Worm (Caenorhabditis elegans) whole organism, young adult: ENCODE measurements around the gene nduf-9.

ENCODE experiments used
- C17E4.6 ChIP-seq: fragments of 200-800 bp; sonication (Bioruptor generic); IDR thresholded peaks from 2 replicates; pipeline ENCODE4 v1.3.6; 2022; ENCODE audit warnings: missing genetic modification reagents, missing genetic modification characterization, missing compliant biosample characterization
- F37B4.10 ChIP-seq: fragments of 200-800 bp; sonication (Bioruptor generic); IDR thresholded peaks from 2 replicates; pipeline ENCODE4 v1.3.6; 2022; ENCODE audit warnings: missing genetic modification characterization, missing compliant biosample characterization
- F55B11.4 ChIP-seq: sonication (generic microtip); optimal IDR thresholded peaks from 2 replicates; lab custom pipeline; 2016; ENCODE audit warnings: missing compliant biosample characterization, missing genetic modification characterization, borderline replicate concordance; ENCODE audit not compliant: insufficient read depth
- F57A8.1 ChIP-seq: fragments of 200-800 bp; sonication (Bioruptor generic); optimal IDR thresholded peaks from 2 replicates; lab custom pipeline; 2018; ENCODE audit warnings: mild to moderate bottlenecking, missing genetic modification characterization, moderate library complexity, missing compliant biosample characterization
- K12H6.12 ChIP-seq: fragments of 200-800 bp; sonication (Bioruptor generic); optimal IDR thresholded peaks from 2 replicates; lab custom pipeline; 2018; ENCODE audit warnings: mild to moderate bottlenecking, missing genetic modification characterization, missing compliant biosample characterization
- Y56A3A.18 ChIP-seq: fragments of 200-800 bp; sonication (Bioruptor generic); IDR thresholded peaks from 2 replicates; pipeline ENCODE4 v1.3.6; 2022; ENCODE audit warnings: missing genetic modification reagents, missing genetic modification characterization, missing compliant biosample characterization
- ama-1 ChIP-seq, 3 experiments: fragments of 150-350 bp in 1 of 3; sonication (generic microtip) in 2 of 3; optimal IDR thresholded peaks; 2 replicates each; lab custom pipeline; 2014 to 2018; ENCODE audit warnings: missing biosample characterization in 2 of 3, missing genetic modification characterization in 2 of 3, missing genetic modification reagents in 2 of 3
- aptf-2 ChIP-seq: fragments of 200-800 bp; sonication (Bioruptor generic); conservative IDR thresholded peaks from 2 replicates; pipeline ENCODE4 v1.3.6; 2022; ENCODE audit warnings: missing genetic modification reagents, missing genetic modification characterization, missing compliant biosample characterization
- aptf-3 ChIP-seq: fragments of 200-800 bp; sonication (Bioruptor generic); IDR thresholded peaks from 2 replicates; pipeline ENCODE4 v1.3.6; 2022; ENCODE audit warnings: missing genetic modification characterization, missing compliant biosample characterization
- athp-1 ChIP-seq: sonication (generic microtip); optimal IDR thresholded peaks from 2 replicates; lab custom pipeline; 2017; ENCODE audit warnings: mild to moderate bottlenecking, missing genetic modification characterization, missing compliant biosample characterization
- bed-2 ChIP-seq: fragments of 200-800 bp; sonication (Bioruptor generic); IDR thresholded peaks from 2 replicates; pipeline ENCODE4 v1.3.6; 2022; ENCODE audit warnings: missing genetic modification reagents, missing genetic modification characterization, missing compliant biosample characterization
- cebp-1 ChIP-seq, 2 experiments: fragments of 200-800 bp in 1 of 2; sonication (Bioruptor generic) in 1 of 2; sonication (generic microtip) in 1 of 2; IDR thresholded peaks in 1 of 2; optimal IDR thresholded peaks in 1 of 2; 2 replicates each; pipeline versions ENCODE4 v1.3.6 to Lab custom; 2017 to 2022; ENCODE audit warnings: missing compliant biosample characterization in 2 of 2, missing genetic modification characterization in 2 of 2, mild to moderate bottlenecking in 1 of 2, missing genetic modification reagents in 1 of 2, moderate library complexity in 1 of 2
- ceh-100 ChIP-seq: fragments of 200-800 bp; sonication (Bioruptor generic); IDR thresholded peaks from 2 replicates; pipeline ENCODE4 v1.3.6; 2022; ENCODE audit warnings: missing genetic modification reagents, missing genetic modification characterization, missing compliant biosample characterization
- ceh-27 ChIP-seq: fragments of 200-800 bp; sonication (Bioruptor generic); optimal IDR thresholded peaks from 2 replicates; lab custom pipeline; 2018; ENCODE audit warnings: mild to moderate bottlenecking, missing genetic modification characterization, moderate library complexity, missing compliant biosample characterization
- ceh-58 ChIP-seq: fragments of 200-800 bp; sonication (Bioruptor generic); IDR thresholded peaks from 2 replicates; pipeline ENCODE4 v1.3.6; 2022; ENCODE audit warnings: missing genetic modification characterization, missing compliant biosample characterization
- ceh-91 ChIP-seq: fragments of 200-800 bp; sonication (Bioruptor generic); IDR thresholded peaks from 2 replicates; pipeline ENCODE4 v1.3.6; 2022; ENCODE audit warnings: missing genetic modification reagents, missing genetic modification characterization, missing compliant biosample characterization
- dox-1 ChIP-seq: fragments of 200-800 bp; sonication (Bioruptor generic); IDR thresholded peaks from 2 replicates; pipeline ENCODE4 v1.3.6; 2022; ENCODE audit warnings: missing genetic modification reagents, missing genetic modification characterization, missing compliant biosample characterization
- dpff-1 ChIP-seq: sonication (generic microtip); optimal IDR thresholded peaks from 2 replicates; lab custom pipeline; 2017; ENCODE audit warnings: mild to moderate bottlenecking, missing genetic modification characterization, missing compliant biosample characterization
- egl-18 ChIP-seq: fragments of 200-800 bp; sonication (Bioruptor generic); IDR thresholded peaks from 2 replicates; pipeline ENCODE4 v1.3.6; 2022; ENCODE audit warnings: missing genetic modification reagents, missing genetic modification characterization, missing compliant biosample characterization
- egrh-3 ChIP-seq: fragments of 200-800 bp; sonication (Bioruptor generic); IDR thresholded peaks from 2 replicates; pipeline ENCODE4 v1.3.6; 2022; ENCODE audit warnings: missing genetic modification reagents, missing genetic modification characterization, missing compliant biosample characterization
- gei-17 ChIP-seq: fragments of 200-800 bp; sonication (Bioruptor generic); optimal IDR thresholded peaks from 2 replicates; lab custom pipeline; 2018; ENCODE audit warnings: mild to moderate bottlenecking, missing genetic modification characterization, missing compliant biosample characterization
- him-1 ChIP-seq: sonication (generic microtip); optimal IDR thresholded peaks from 2 replicates; lab custom pipeline; 2016; ENCODE audit warnings: missing genotype, missing genetic modification reagents, missing genetic modification characterization, missing compliant biosample characterization
- hlh-26 ChIP-seq: fragments of 200-800 bp; sonication (Bioruptor generic); conservative IDR thresholded peaks from 2 replicates; pipeline ENCODE4 v1.3.6; 2022; ENCODE audit warnings: missing genetic modification reagents, missing genetic modification characterization, missing compliant biosample characterization
- hmg-1.2 ChIP-seq: fragments of 200-800 bp; sonication (Bioruptor generic); IDR thresholded peaks from 2 replicates; pipeline ENCODE4 v1.3.6; 2022; ENCODE audit warnings: missing genetic modification reagents, missing genetic modification characterization, missing compliant biosample characterization
- hmg-20 ChIP-seq: fragments of 200-800 bp; sonication (Bioruptor generic); IDR thresholded peaks from 2 replicates; pipeline ENCODE4 v1.3.6; 2022; ENCODE audit warnings: missing genetic modification reagents, missing genetic modification characterization, missing compliant biosample characterization
- lag-1 ChIP-seq: fragments of 200-800 bp; sonication (Bioruptor generic); IDR thresholded peaks from 2 replicates; pipeline ENCODE4 v1.3.6; 2022; ENCODE audit warnings: missing genetic modification reagents, missing genetic modification characterization, missing compliant biosample characterization
- let-607 ChIP-seq, 2 experiments: fragments of 200-800 bp in 1 of 2; sonication (Bioruptor generic) in 1 of 2; sonication (generic microtip) in 1 of 2; optimal IDR thresholded peaks; 2 replicates each; lab custom pipeline; 2016 to 2018; ENCODE audit warnings: mild to moderate bottlenecking in 2 of 2, missing compliant biosample characterization in 2 of 2, missing genetic modification characterization in 2 of 2, moderate library complexity in 2 of 2, missing genotype in 1 of 2
- lin-54 ChIP-seq: fragments of 200-800 bp; sonication (Bioruptor generic); optimal IDR thresholded peaks from 2 replicates; lab custom pipeline; 2018; ENCODE audit warnings: mild to moderate bottlenecking, missing genetic modification characterization, missing compliant biosample characterization
- lsl-1 ChIP-seq: fragments of 200-800 bp; sonication (Bioruptor generic); optimal IDR thresholded peaks from 2 replicates; lab custom pipeline; 2018; ENCODE audit warnings: mild to moderate bottlenecking, missing genetic modification characterization, moderate library complexity, missing compliant biosample characterization
- lsy-27 ChIP-seq: sonication (generic microtip); optimal IDR thresholded peaks from 2 replicates; lab custom pipeline; 2017; ENCODE audit warnings: missing genetic modification characterization, mild to moderate bottlenecking, missing compliant biosample characterization, antibody characterized with exemption, missing genotype, borderline replicate concordance; ENCODE audit not compliant: insufficient read depth
- mcd-1 ChIP-seq: fragments of 200-800 bp; sonication (Bioruptor generic); IDR thresholded peaks from 2 replicates; pipeline ENCODE4 v1.3.6; 2022; ENCODE audit warnings: missing genetic modification reagents, missing genetic modification characterization, missing compliant biosample characterization
- nhr-27 ChIP-seq: fragments of 200-800 bp; sonication (Bioruptor generic); optimal IDR thresholded peaks from 2 replicates; lab custom pipeline; 2018; ENCODE audit warnings: mild to moderate bottlenecking, missing genetic modification characterization, moderate library complexity, missing compliant biosample characterization
- rec-8 ChIP-seq, 2 experiments: sonication (generic microtip); optimal IDR thresholded peaks; 2 replicates each; lab custom pipeline; 2016; ENCODE audit warnings: mild to moderate bottlenecking in 2 of 2, missing genetic modification characterization in 2 of 2, missing genetic modification reagents in 2 of 2, missing genotype in 2 of 2, missing biosample characterization in 1 of 2, missing compliant biosample characterization in 1 of 2, moderate library complexity in 1 of 2
- rpc-1 ChIP-seq, 2 experiments: fragments of 150-350 bp in 1 of 2; sonication (generic microtip) in 1 of 2; optimal IDR thresholded peaks; 2 replicates each; lab custom pipeline; 2014 to 2018; ENCODE audit warnings: missing biosample characterization in 1 of 2, missing genetic modification characterization in 1 of 2, missing genetic modification reagents in 1 of 2, missing genotype in 1 of 2
- snpc-1.3 ChIP-seq: sonication (generic microtip); optimal IDR thresholded peaks from 2 replicates; lab custom pipeline; 2017; ENCODE audit warnings: missing genetic modification characterization, mild to moderate bottlenecking, missing compliant biosample characterization, antibody characterized with exemption, moderate library complexity, missing genotype, missing genetic modification reagents; ENCODE audit not compliant: insufficient read depth
- snpc-3.4 ChIP-seq: sonication (generic microtip); optimal IDR thresholded peaks from 2 replicates; lab custom pipeline; 2017; ENCODE audit warnings: missing genetic modification characterization, mild to moderate bottlenecking, missing compliant biosample characterization, antibody characterized with exemption, moderate library complexity, missing genotype, missing genetic modification reagents
- snpc-4 ChIP-seq, 5 experiments: fragments of 150-350 bp in 1 of 5; sonication (generic microtip) in 4 of 5; optimal IDR thresholded peaks; 2 replicates each; lab custom pipeline; 2014 to 2018; ENCODE audit warnings: missing genetic modification characterization in 5 of 5, missing biosample characterization in 3 of 5, antibody characterized with exemption in 2 of 5, mild to moderate bottlenecking in 2 of 5, missing compliant biosample characterization in 2 of 5, missing genotype in 2 of 5, moderate library complexity in 2 of 5, missing genetic modification reagents in 1 of 5
- somi-1 ChIP-seq: fragments of 200-800 bp; sonication (Bioruptor generic); optimal IDR thresholded peaks from 2 replicates; lab custom pipeline; 2018; ENCODE audit warnings: mild to moderate bottlenecking, missing genetic modification characterization, missing compliant biosample characterization
- tlf-1 ChIP-seq: fragments of 200-800 bp; sonication (Bioruptor generic); optimal IDR thresholded peaks from 2 replicates; lab custom pipeline; 2018; ENCODE audit warnings: mild to moderate bottlenecking, missing genetic modification characterization, missing compliant biosample characterization
- xnd-1 ChIP-seq: sonication (generic microtip); optimal IDR thresholded peaks from 2 replicates; lab custom pipeline; 2016; ENCODE audit warnings: missing genotype, missing genetic modification reagents, missing genetic modification characterization, missing compliant biosample characterization
- zfh-2 ChIP-seq: fragments of 200-800 bp; sonication (Bioruptor generic); conservative IDR thresholded peaks from 2 replicates; pipeline ENCODE4 v1.3.6; 2022; ENCODE audit warnings: missing genetic modification reagents, missing genetic modification characterization, missing compliant biosample characterization
- zim-3 ChIP-seq: sonication (generic microtip); optimal IDR thresholded peaks from 2 replicates; lab custom pipeline; 2017; ENCODE audit warnings: mild to moderate bottlenecking, missing genetic modification characterization, moderate library complexity, missing compliant biosample characterization
- ztf-25 ChIP-seq: fragments of 200-800 bp; sonication (Bioruptor generic); IDR thresholded peaks from 2 replicates; pipeline ENCODE4 v1.3.6; 2022; ENCODE audit warnings: missing genetic modification reagents, missing genetic modification characterization, missing compliant biosample characterization
- ztf-26 ChIP-seq: sonication (generic microtip); optimal IDR thresholded peaks from 2 replicates; lab custom pipeline; 2017; ENCODE audit warnings: missing genetic modification characterization, missing compliant biosample characterization
- ztf-6 ChIP-seq: fragments of 200-800 bp; sonication (Bioruptor generic); IDR thresholded peaks from 2 replicates; pipeline ENCODE4 v1.3.6; 2022; ENCODE audit warnings: missing genetic modification reagents, missing genetic modification characterization, missing compliant biosample characterization

The nduf-9 gene

ce11 chrIII:3249038-3249420 lies 654 bp upstream of the nduf-9 start:
- TF ChIP-seq snpc-3.4, result peak; percentile 74
- TF ChIP-seq lsl-1 (GFP tag; lab: Kevin White, UChicago), result peak; percentile 49
- no peak for TF ChIP-seq hmg-20 (GFP tag; lab: Robert Waterston, UW)
- 0 out of 2 replicates have a peak, but pooled peaks have one; percentile 58 for TF ChIP-seq aptf-3 (GFP tag; lab: Robert Waterston, UW)
- TF ChIP-seq rpc-1 (optimal IDR thresholded peaks at IDR 0.05; lab: Kevin White, UChicago), result peak; percentile 84
- peak; percentile 98 for TF ChIP-seq rpc-1 (tag; optimal IDR thresholded peaks at IDR 0.05; lab: Kevin White, UChicago)
- no peak for TF ChIP-seq dox-1 (GFP tag; lab: Robert Waterston, UW)
- TF ChIP-seq lsy-27 (tag; lab: Kevin White, UChicago), result no peak
- TF ChIP-seq lin-54 (GFP tag; lab: Kevin White, UChicago), result peak; percentile 49
- peak; percentile 48 for TF ChIP-seq hmg-1.2 (GFP tag; lab: Robert Waterston, UW)
- TF ChIP-seq athp-1 (tag; lab: Kevin White, UChicago), result peak; percentile 56
- no peak for TF ChIP-seq zfh-2 (GFP tag; lab: Robert Waterston, UW)
- TF ChIP-seq ceh-100 (GFP tag; lab: Robert Waterston, UW), result peak; percentile 47
- peak; percentile 0 to 53 for TF ChIP-seq let-607 (tag; optimal IDR thresholded peaks at IDR 0.05; lab: Kevin White, UChicago)
- TF ChIP-seq aptf-2 (GFP tag; lab: Robert Waterston, UW), result no peak
- peak; percentile 4 for TF ChIP-seq ztf-26 (tag; lab: Kevin White, UChicago)
- no peak for TF ChIP-seq bed-2
- no peak for TF ChIP-seq K12H6.12 (tag; lab: Kevin White, UChicago)
- TF ChIP-seq egl-18 (GFP tag; lab: Robert Waterston, UW), result no peak
- TF ChIP-seq tlf-1 (GFP tag; lab: Kevin White, UChicago), result peak; percentile 33
- no peak for TF ChIP-seq hlh-26 (GFP tag; lab: Robert Waterston, UW)
- TF ChIP-seq ceh-91, result no peak
- TF ChIP-seq ztf-6 (GFP tag; lab: Robert Waterston, UW), result no peak
- no peak for TF ChIP-seq egrh-3 (GFP tag; lab: Robert Waterston, UW)
- no peak for TF ChIP-seq cebp-1 (GFP tag; IDR thresholded peaks at IDR 0.05; lab: Robert Waterston, UW)
- TF ChIP-seq cebp-1 (tag; optimal IDR thresholded peaks at IDR 0.05; lab: Kevin White, UChicago), result no peak
- TF ChIP-seq ama-1 (optimal IDR thresholded peaks at IDR 0.05; lab: Kevin White, UChicago), result no peak
- TF ChIP-seq ama-1 (GFP tag; optimal IDR thresholded peaks at IDR 0.05; lab: Kevin White, UChicago), result peak; percentile 11 to 93
- TF ChIP-seq mcd-1 (GFP tag; lab: Robert Waterston, UW), result no peak
- TF ChIP-seq snpc-1.3 (tag; lab: Kevin White, UChicago), result peak; percentile 58
- TF ChIP-seq gei-17 (GFP tag; lab: Kevin White, UChicago), result no peak
- TF ChIP-seq lag-1 (GFP tag; lab: Robert Waterston, UW), result no peak
- TF ChIP-seq F55B11.4, result no peak
- TF ChIP-seq ztf-25 (GFP tag; lab: Robert Waterston, UW), result peak; percentile 82
- TF ChIP-seq him-1 (tag; lab: Kevin White, UChicago), result peak; percentile 20
- TF ChIP-seq F57A8.1, result no peak
- no peak for TF ChIP-seq somi-1 (GFP tag; lab: Kevin White, UChicago)
- TF ChIP-seq C17E4.6 (GFP tag; lab: Robert Waterston, UW), result no peak
- no peak for TF ChIP-seq ceh-27 (GFP tag; lab: Kevin White, UChicago)
- TF ChIP-seq nhr-27, result no peak
- peak; percentile 38 for TF ChIP-seq dpff-1 (tag; lab: Kevin White, UChicago)
- peak; percentile 56 to 86 for TF ChIP-seq rec-8 (tag; optimal IDR thresholded peaks at IDR 0.05; lab: Kevin White, UChicago)
- no peak for TF ChIP-seq Y56A3A.18
- peak; percentile 73 for TF ChIP-seq zim-3 (tag; lab: Kevin White, UChicago)
- TF ChIP-seq snpc-4 (GFP tag; optimal IDR thresholded peaks at IDR 0.05; lab: Kevin White, UChicago), result no peak
- TF ChIP-seq snpc-4 (tag; optimal IDR thresholded peaks at IDR 0.05; lab: Kevin White, UChicago), result peak in 1 of 4 experiments; percentile 43
- TF ChIP-seq xnd-1, result peak; percentile 4
- no peak for TF ChIP-seq F37B4.10
- TF ChIP-seq ceh-58, result no peak
